Fruit fly (Drosophila melanogaster): Measurements from ENCODE around the gene CG31546.
A peak's percentile ranks its signal among the peaks of the same experiment; 100 is the strongest.

The CG31546 gene

dm6 chr3R:5611733-5612132 lies 23.7 kb downstream of the CG31546 start:
- TF ChIP-seq rib (GFP tag; IDR thresholded peaks at IDR 0.05) (0 out of 2 replicates have a peak, but pooled peaks have one; percentile 42), MBD-R2 (GFP tag; IDR thresholded peaks at IDR 0.05) (peak; percentile 41), CG6654 (GFP tag; optimal IDR thresholded peaks at IDR 0.05) (no peak), unpg (GFP tag; optimal IDR thresholded peaks at IDR 0.05) (no peak), az2 (GFP tag; optimal IDR thresholded peaks at IDR 0.05) (no peak), CG7357 (GFP tag; IDR thresholded peaks at IDR 0.05) (no peak), CG7928 (GFP tag; optimal IDR thresholded peaks at IDR 0.05) (no peak), Camta (GFP tag; optimal IDR thresholded peaks at IDR 0.05) (no peak), slp2 (GFP tag; optimal IDR thresholded peaks at IDR 0.05) (no peak), run (tag; optimal IDR thresholded peaks at IDR 0.05) (no peak), CG43689 (GFP tag; IDR thresholded peaks at IDR 0.05) (no peak), CG18599 (GFP tag; optimal IDR thresholded peaks at IDR 0.05) (no peak), sob (GFP tag; IDR thresholded peaks at IDR 0.05) (no peak), zfh2 (GFP tag; optimal IDR thresholded peaks at IDR 0.05) (no peak), seq (GFP tag; IDR thresholded peaks at IDR 0.05) (no peak), CG32532 (GFP tag; IDR thresholded peaks at IDR 0.05) (no peak), CG4404 (GFP tag; IDR thresholded peaks at IDR 0.05) (no peak), Xbp1 (GFP tag; optimal IDR thresholded peaks at IDR 0.05) (no peak), HHEX (GFP tag; optimal IDR thresholded peaks at IDR 0.05) (peak; percentile 10), ERR (GFP tag; optimal IDR thresholded peaks at IDR 0.05) (no peak), CG6272 (GFP tag; IDR thresholded peaks at IDR 0.05) (no peak), crp (GFP tag; optimal IDR thresholded peaks at IDR 0.05) (peak in 1 of 2 experiments; percentile 77), gcm2 (GFP tag; optimal IDR thresholded peaks at IDR 0.05) (no peak), chinmo (GFP tag; IDR thresholded peaks at IDR 0.05; ENCODE audit: partially characterized antibody) (no peak), fu2 (GFP tag; optimal IDR thresholded peaks at IDR 0.05) (no peak), CG1602 (GFP tag; optimal IDR thresholded peaks at IDR 0.05) (no peak), CG8944 (GFP tag; optimal IDR thresholded peaks at IDR 0.05) (no peak), Hr78 (GFP tag; optimal IDR thresholded peaks at IDR 0.05) (no peak), CG8924 (tag; optimal IDR thresholded peaks at IDR 0.05) (no peak), CTCF (GFP tag; optimal IDR thresholded peaks at IDR 0.05) (peak; percentile 3), CG11723 (GFP tag; optimal IDR thresholded peaks at IDR 0.05) (no peak), CG31388 (GFP tag; optimal IDR thresholded peaks at IDR 0.05) (no peak), fd64A (GFP tag; optimal IDR thresholded peaks at IDR 0.05) (no peak), CG12236 (GFP tag; optimal IDR thresholded peaks at IDR 0.05) (no peak), Med (GFP tag) (peak; percentile 69), CG10654 (GFP tag; optimal IDR thresholded peaks at IDR 0.05) (no peak), CG14860 (GFP tag; IDR thresholded peaks at IDR 0.05; ENCODE audit: partially characterized antibody) (no peak), Pdp1 (GFP tag; optimal IDR thresholded peaks at IDR 0.05) (peak in 1 of 2 experiments; percentile 23), CG2202 (tag; optimal IDR thresholded peaks at IDR 0.05) (no peak), CG7987 (GFP tag; optimal IDR thresholded peaks at IDR 0.05) (no peak), lola (GFP tag; optimal IDR thresholded peaks at IDR 0.05) (peak in 1 of 3 experiments; percentile 3), ap (GFP tag; IDR thresholded peaks at IDR 0.05) (no peak), toy (GFP tag; IDR thresholded peaks at IDR 0.05) (no peak), CG8281 (tag; optimal IDR thresholded peaks at IDR 0.05) (no peak), CG2875 (GFP tag; optimal IDR thresholded peaks at IDR 0.05) (no peak), zen2 (GFP tag; IDR thresholded peaks at IDR 0.05; ENCODE audit: partially characterized antibody) (no peak), Stat92E (GFP tag; optimal IDR thresholded peaks at IDR 0.05) (no peak), CG4360 (GFP tag; IDR thresholded peaks at IDR 0.05) (peak; percentile 65), CG2129 (GFP tag; IDR thresholded peaks at IDR 0.05; ENCODE audit: partially characterized antibody) (no peak), CHES-1-like (GFP tag; optimal IDR thresholded peaks at IDR 0.05) (no peak), CG13123 (GFP tag; optimal IDR thresholded peaks at IDR 0.05) (no peak)
